4 worm cellular contexts compared by ENCODE assay signal in genomic region chrX:15799595-15799994, ce11.
TF ChIP-seq lines count a peak whose summit lies in the region.

Y7A5A.6 (minus strand) TSS chrX:15799695.

TF ChIP-seq in whole organism, L1 larva, 84 proteins besides CTCF, POLR2A, EP300 and RAD21:
- no peak for TF ChIP-seq ztf-11 (tag; optimal IDR thresholded peaks at IDR 0.05; lab: Kevin White, UChicago)
- peak; percentile 35 for TF ChIP-seq elt-2 (tag; optimal IDR thresholded peaks at IDR 0.05; lab: Kevin White, UChicago)

TF ChIP-seq in whole organism, L3 larva, 47 proteins besides CTCF, POLR2A, EP300 and RAD21:
- TF ChIP-seq elt-1 (tag; optimal IDR thresholded peaks at IDR 0.05; lab: Kevin White, UChicago) (no peak), elt-2 (tag; optimal IDR thresholded peaks at IDR 0.05; lab: Kevin White, UChicago) (peak; percentile 50)

TF ChIP-seq in whole organism, L4 larva, 104 proteins besides CTCF, POLR2A, EP300 and RAD21:
- TF ChIP-seq hlh-30 (tag; optimal IDR thresholded peaks at IDR 0.05; lab: Kevin White, UChicago; ENCODE audit: insufficient read depth), result peak; percentile 30
- TF ChIP-seq madf-5 (GFP tag; IDR thresholded peaks at IDR 0.05; lab: Robert Waterston, UW), result no peak
- TF ChIP-seq lir-3 (tag; optimal IDR thresholded peaks at IDR 0.05; lab: Kevin White, UChicago), result no peak
TF ChIP-seq in whole organism, L4 larva: peak in this region for 1.

TF ChIP-seq in whole organism, young adult, 124 proteins besides CTCF, POLR2A, EP300 and RAD21:
- TF ChIP-seq cebp-1 (GFP tag; IDR thresholded peaks at IDR 0.05; lab: Robert Waterston, UW) (no peak), cebp-1 (tag; optimal IDR thresholded peaks at IDR 0.05; lab: Kevin White, UChicago) (no peak), ccch-3 (GFP tag; optimal IDR thresholded peaks at IDR 0.05; lab: Kevin White, UChicago) (no peak), nhr-80 (tag; optimal IDR thresholded peaks at IDR 0.05; lab: Kevin White, UChicago) (peak; percentile 19), akir-1 (GFP tag; optimal IDR thresholded peaks at IDR 0.05; lab: Kevin White, UChicago) (no peak)
